Worm (Caenorhabditis elegans): ENCODE measurements around the gene Y41E3.13.
"Not testable (repeated sequence)": the region's sequence is repeated elsewhere in the genome, so short reads cannot be mapped to it uniquely, and the experiment has no call there.

Gene Y41E3.13

DNA sequence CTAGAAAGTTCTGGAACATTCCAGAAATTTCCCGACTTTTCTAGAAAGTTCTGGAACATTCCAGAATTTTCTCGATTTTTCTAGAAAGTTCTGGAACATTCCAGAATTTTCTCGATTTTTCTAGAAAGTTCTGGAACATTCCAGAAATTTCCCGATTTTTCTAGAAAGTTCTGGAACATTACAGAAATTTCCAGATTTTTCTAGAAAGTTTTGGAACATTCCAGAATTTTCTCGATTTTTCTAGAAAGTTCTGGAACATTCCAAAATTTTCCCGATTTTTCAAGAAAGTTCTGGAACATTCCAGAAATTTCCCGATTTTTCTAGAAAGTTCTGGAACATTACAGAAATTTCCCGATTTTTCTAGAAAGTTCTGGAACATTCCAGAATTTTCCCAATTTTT, 1.1 kb downstream of the Y41E3.13 start (continued):
- TF ChIP-seq cebp-1 (GFP tag; IDR thresholded peaks at IDR 0.05) (peak; percentile 76), gei-17 (GFP tag; optimal IDR thresholded peaks at IDR 0.05) (peak; percentile 61), aptf-2 (GFP tag; conservative IDR thresholded peaks at IDR 0.05) (peak; percentile 88), ceh-40 (GFP tag; IDR thresholded peaks at IDR 0.05) (peak; percentile 97), mcd-1 (GFP tag; IDR thresholded peaks at IDR 0.05) (peak; percentile 62; the same call in 1 of the 2 replicates)
- TF ChIP-seq cebp-1 (tag; optimal IDR thresholded peaks at IDR 0.05), result not testable (repeated sequence)

- TF ChIP-seq mel-28 (tag; optimal IDR thresholded peaks at IDR 0.05; ENCODE audit: borderline replicate concordance), result no peak
- no peak for TF ChIP-seq Y53F4B.3 (GFP tag; IDR thresholded peaks at IDR 0.05)
- no peak for TF ChIP-seq F37B4.10 (GFP tag; IDR thresholded peaks at IDR 0.05)
- TF ChIP-seq somi-1 (GFP tag; optimal IDR thresholded peaks at IDR 0.05), result no peak
- no peak for TF ChIP-seq hlh-26 (GFP tag; conservative IDR thresholded peaks at IDR 0.05)
- no peak for TF ChIP-seq lag-1 (GFP tag; IDR thresholded peaks at IDR 0.05)
- no peak for TF ChIP-seq ceh-58 (GFP tag; IDR thresholded peaks at IDR 0.05)
- TF ChIP-seq F52B5.7 (tag; optimal IDR thresholded peaks at IDR 0.05), result no peak
- TF ChIP-seq hmg-20 (GFP tag; IDR thresholded peaks at IDR 0.05), result no peak
- TF ChIP-seq snpc-4 (GFP tag; optimal IDR thresholded peaks at IDR 0.05), result no peak
- TF ChIP-seq snpc-4 (tag; optimal IDR thresholded peaks at IDR 0.05), result no peak
- TF ChIP-seq unc-130 (GFP tag; optimal IDR thresholded peaks at IDR 0.05), result no peak
- TF ChIP-seq aptf-2 (GFP tag; conservative IDR thresholded peaks at IDR 0.05), result no peak
- TF ChIP-seq rcor-1 (GFP tag; IDR thresholded peaks at IDR 0.05), result no peak
- no peak for TF ChIP-seq bed-2 (GFP tag; IDR thresholded peaks at IDR 0.05)
- TF ChIP-seq F23B12.7 (tag; optimal IDR thresholded peaks at IDR 0.05; ENCODE audit: insufficient read depth), result no peak
Observed at ce11 chrIV:15063789-15064188, 5.7 kb downstream of the Y41E3.13 start.

DNA sequence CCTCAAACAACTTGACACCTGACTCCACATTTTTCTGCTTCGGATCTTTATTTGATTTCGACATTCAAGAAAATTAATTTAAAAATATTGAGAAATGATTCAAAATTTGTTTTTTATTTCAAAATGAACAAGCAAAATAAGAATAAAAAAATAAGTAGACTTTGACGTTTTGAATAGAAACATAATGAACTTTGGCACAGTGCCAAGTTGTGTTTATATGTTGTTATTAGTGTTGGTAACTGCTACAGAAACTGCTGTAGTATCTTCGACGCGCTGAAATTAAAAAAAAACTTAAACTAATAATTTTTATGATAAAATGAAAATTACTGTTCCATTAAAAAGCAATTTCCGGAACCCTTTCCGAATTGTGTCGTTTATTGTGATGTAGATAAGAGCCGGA, 7.6 kb downstream of the Y41E3.13 start, which contains the start of gene Y41E3.18:
Gene Y41E3.18 (minus strand): TSS at position 101 of the 400 bp plus-strand sequence.
- TF ChIP-seq nhr-120 (GFP tag; IDR thresholded peaks at IDR 0.05) (no peak), Y53F4B.3 (GFP tag; IDR thresholded peaks at IDR 0.05) (no peak), snpc-1.3 (tag; optimal IDR thresholded peaks at IDR 0.05; ENCODE audit: insufficient read depth) (no peak), gei-17 (GFP tag; optimal IDR thresholded peaks at IDR 0.05) (no peak), ceh-79 (tag; optimal IDR thresholded peaks at IDR 0.05) (no peak), nfyb-1 (GFP tag; IDR thresholded peaks at IDR 0.05) (no peak), mel-28 (tag; optimal IDR thresholded peaks at IDR 0.05; ENCODE audit: borderline replicate concordance) (no peak), tbp1 (GFP tag; optimal IDR thresholded peaks at IDR 0.05) (no peak), zfh-2 (GFP tag; conservative IDR thresholded peaks at IDR 0.05) (no peak), dpff-1 (tag; optimal IDR thresholded peaks at IDR 0.05) (no peak), F10E7.11 (tag; optimal IDR thresholded peaks at IDR 0.05) (no peak), lin-40 (tag; optimal IDR thresholded peaks at IDR 0.05) (no peak), pha-4 (tag; optimal IDR thresholded peaks at IDR 0.05) (no peak), nfya-2 (GFP tag; IDR thresholded peaks at IDR 0.05) (no peak), ZK185.1 (tag; optimal IDR thresholded peaks at IDR 0.05; ENCODE audit: poor library complexity, severe bottlenecking) (no peak)

DNA sequence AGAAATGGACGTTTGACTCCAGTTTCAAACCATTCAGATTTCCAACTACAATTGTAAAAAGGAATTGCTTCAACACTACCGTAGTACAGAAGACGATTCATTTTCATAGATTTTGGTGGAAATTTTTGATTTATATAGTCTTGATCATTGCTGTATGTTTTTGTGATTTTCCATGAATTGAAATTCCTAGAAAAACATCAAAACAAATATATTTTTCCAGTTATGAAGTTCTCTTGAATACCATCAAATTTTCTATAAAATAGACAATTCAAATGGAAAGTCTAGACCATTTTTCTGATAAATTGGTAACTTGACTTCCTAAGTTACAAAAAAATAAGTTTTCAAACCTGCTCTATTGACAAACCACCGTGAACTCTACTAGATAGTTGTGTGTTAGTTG, 10.7 kb downstream of the Y41E3.13 start, which contains the start of gene srt-48:
Gene srt-48 (minus strand): TSS at position 101 of the 400 bp plus-strand sequence.
- no peak for TF ChIP-seq T26A5.8 (tag; optimal IDR thresholded peaks at IDR 0.05)
- TF ChIP-seq Y56A3A.18 (GFP tag; IDR thresholded peaks at IDR 0.05), result no peak
- TF ChIP-seq sptf-2 (GFP tag; optimal IDR thresholded peaks at IDR 0.05), result no peak
- TF ChIP-seq nhr-120 (GFP tag; IDR thresholded peaks at IDR 0.05), result no peak
- TF ChIP-seq lin-40 (tag; optimal IDR thresholded peaks at IDR 0.05), result no peak
- TF ChIP-seq lir-1 (GFP tag; conservative IDR thresholded peaks at IDR 0.05), result no peak
- no peak for TF ChIP-seq Y95B8A.8 (GFP tag; IDR thresholded peaks at IDR 0.05)
- no peak for TF ChIP-seq ekl-4 (GFP tag; IDR thresholded peaks at IDR 0.05)
- no peak for TF ChIP-seq F52B5.7 (tag; optimal IDR thresholded peaks at IDR 0.05)
- TF ChIP-seq ztf-26 (tag; optimal IDR thresholded peaks at IDR 0.05), result no peak
- TF ChIP-seq madf-8 (GFP tag; conservative IDR thresholded peaks at IDR 0.05), result no peak
- TF ChIP-seq D2030.7 (GFP tag; IDR thresholded peaks at IDR 0.05), result no peak
- no peak for TF ChIP-seq dpl-1 (GFP tag; optimal IDR thresholded peaks at IDR 0.05)
- TF ChIP-seq F57C9.4 (tag; optimal IDR thresholded peaks at IDR 0.05), result no peak
- TF ChIP-seq F37B4.10 (GFP tag; IDR thresholded peaks at IDR 0.05), result no peak
- no peak for TF ChIP-seq mxl-1 (tag; optimal IDR thresholded peaks at IDR 0.05)
- no peak for TF ChIP-seq F57A8.1 (GFP tag; optimal IDR thresholded peaks at IDR 0.05)
